Fruit fly (Drosophila melanogaster): ENCODE data around the gene OtopLc.

DNA sequence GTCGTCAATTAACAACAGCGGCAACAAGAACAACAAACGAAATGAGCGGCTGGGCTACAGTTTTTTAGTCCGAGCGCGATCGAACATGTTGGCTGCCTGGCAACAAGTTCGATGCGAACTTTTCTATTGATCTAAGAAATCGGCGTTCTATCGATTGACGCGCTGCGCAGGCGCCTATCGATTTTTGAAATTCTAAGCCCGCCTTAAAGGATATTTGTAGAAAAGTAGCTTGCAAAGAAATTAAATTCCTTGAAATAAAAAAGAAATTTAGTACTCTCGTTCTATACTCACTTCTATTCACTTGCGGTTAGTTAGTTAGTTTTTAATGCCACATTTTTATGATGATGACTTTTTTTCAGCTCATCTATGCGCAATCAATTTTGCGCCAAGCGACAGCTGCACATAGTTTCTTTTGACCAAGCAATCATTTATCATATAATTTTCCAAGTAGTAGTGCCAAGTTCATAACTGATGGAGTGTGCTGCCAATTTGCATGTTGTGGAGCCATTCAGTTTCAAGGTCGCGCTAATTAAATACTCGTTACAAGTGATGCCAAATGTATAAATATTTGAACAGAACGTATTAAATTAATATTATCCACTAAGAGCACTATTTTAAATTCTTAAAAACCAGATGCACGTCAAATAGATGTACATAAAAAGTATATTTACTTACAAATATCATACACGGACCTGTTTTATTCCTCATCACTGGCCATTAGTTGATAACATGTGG is 17.4 kb upstream of the OtopLc start, which contains the start of the genes Tre1 and Gr5a:
- TF ChIP-seq kay (GFP tag; ENCODE audit: borderline replicate concordance) (no peak), CG5204 (GFP tag; optimal IDR thresholded peaks at IDR 0.05) (no peak), CG7045 (GFP tag; optimal IDR thresholded peaks at IDR 0.05) (no peak), pad (GFP tag; optimal IDR thresholded peaks at IDR 0.05) (no peak), bab1 (GFP tag; optimal IDR thresholded peaks at IDR 0.05) (no peak), Mnt (GFP tag; optimal IDR thresholded peaks at IDR 0.05) (no peak), Clk (GFP tag; optimal IDR thresholded peaks at IDR 0.05) (no peak), CG14711 (tag; optimal IDR thresholded peaks at IDR 0.05) (no peak), CG7101 (tag; optimal IDR thresholded peaks at IDR 0.05) (no peak), toe (GFP tag; optimal IDR thresholded peaks at IDR 0.05) (no peak), CG12768 (GFP tag; optimal IDR thresholded peaks at IDR 0.05) (no peak), CG33017 (tag; optimal IDR thresholded peaks at IDR 0.05) (no peak), Hr96 (GFP tag; optimal IDR thresholded peaks at IDR 0.05) (no peak), cnc (optimal IDR thresholded peaks at IDR 0.05) (no peak)
